Worm (Caenorhabditis elegans) whole organism, L1 larva: ENCODE data around the gene Y45F10B.9.

ENCODE experiments used
- C34B4.2 ChIP-seq: sonication (generic microtip); optimal IDR thresholded peaks from 2 replicates; lab custom pipeline; 2017; ENCODE audit warnings: mild to moderate bottlenecking, missing genetic modification characterization, missing compliant biosample characterization
- F16B12.6 ChIP-seq: fragments of 150-350 bp; optimal IDR thresholded peaks from 2 replicates; lab custom pipeline; 2014; ENCODE audit warnings: missing biosample characterization, missing genetic modification characterization
- aha-1 ChIP-seq: fragments of 150-350 bp; optimal IDR thresholded peaks from 2 replicates; lab custom pipeline; 2014; ENCODE audit warnings: missing biosample characterization, missing genetic modification characterization
- aly-2 ChIP-seq: fragments of 150-350 bp; optimal IDR thresholded peaks from 2 replicates; lab custom pipeline; 2014; ENCODE audit warnings: missing biosample characterization, missing genetic modification characterization
- ama-1 ChIP-seq: fragments of 150-350 bp; optimal IDR thresholded peaks from 2 replicates; lab custom pipeline; 2014
- blmp-1 ChIP-seq: fragments of 150-350 bp; optimal IDR thresholded peaks from 2 replicates; lab custom pipeline; 2014; ENCODE audit warnings: missing biosample characterization, missing genetic modification characterization
- ceh-63 ChIP-seq: fragments of 200-800 bp; sonication (Bioruptor generic); optimal IDR thresholded peaks from 2 replicates; lab custom pipeline; 2018; ENCODE audit warnings: mild to moderate bottlenecking, missing genetic modification characterization, missing compliant biosample characterization
- ceh-90 ChIP-seq: sonication (generic microtip); optimal IDR thresholded peaks from 2 replicates; lab custom pipeline; 2016; ENCODE audit warnings: missing genetic modification characterization, missing compliant biosample characterization
- dsc-1 ChIP-seq: sonication (generic microtip); optimal IDR thresholded peaks from 2 replicates; lab custom pipeline; 2016; ENCODE audit warnings: mild to moderate bottlenecking, missing genetic modification characterization, missing compliant biosample characterization
- efl-3 ChIP-seq: fragments of 200-800 bp; sonication (Bioruptor generic); optimal IDR thresholded peaks from 2 replicates; lab custom pipeline; 2018; ENCODE audit warnings: mild to moderate bottlenecking, missing genetic modification characterization, missing compliant biosample characterization
- egl-13 ChIP-seq: sonication (generic microtip); optimal IDR thresholded peaks from 2 replicates; lab custom pipeline; 2016; ENCODE audit warnings: missing genotype, missing genetic modification reagents, missing genetic modification characterization, missing compliant biosample characterization
- elt-2 ChIP-seq: sonication (generic microtip); optimal IDR thresholded peaks from 2 replicates; lab custom pipeline; 2016; ENCODE audit warnings: missing genetic modification characterization, mild to moderate bottlenecking, inconsistent platforms, missing compliant biosample characterization, missing genetic modification reagents
- elt-3 ChIP-seq, 6 experiments: fragments of 150-350 bp in 1 of 6; sonication (generic microtip); optimal IDR thresholded peaks; 2 replicates each; lab custom pipeline; 2017 to 2018; ENCODE audit warnings: missing biosample characterization in 6 of 6, missing genetic modification characterization in 6 of 6, inconsistent platforms in 1 of 6
- fkh-10 ChIP-seq: sonication (generic microtip); optimal IDR thresholded peaks from 2 replicates; lab custom pipeline; 2017; ENCODE audit warnings: missing biosample characterization, missing genetic modification reagents, missing genetic modification characterization
- grh-1 ChIP-seq: fragments of 200-800 bp; sonication (Bioruptor generic); IDR thresholded peaks from 2 replicates; pipeline ENCODE4 v1.3.6; 2022; ENCODE audit warnings: missing genetic modification reagents, missing genetic modification characterization, missing compliant biosample characterization
- hlh-17 ChIP-seq: fragments of 200-800 bp; sonication (Bioruptor generic); optimal IDR thresholded peaks from 2 replicates; lab custom pipeline; 2018; ENCODE audit warnings: missing genetic modification characterization, mild to moderate bottlenecking, missing compliant biosample characterization, moderate library complexity, borderline replicate concordance
- jun-1 ChIP-seq: fragments of 150-350 bp; optimal IDR thresholded peaks from 2 replicates; lab custom pipeline; 2014; ENCODE audit warnings: missing biosample characterization, missing genetic modification reagents, missing genetic modification characterization
- lin-13 ChIP-seq: fragments of 150-350 bp; optimal IDR thresholded peaks from 2 replicates; lab custom pipeline; 2014; ENCODE audit warnings: missing biosample characterization, missing genetic modification reagents, missing genetic modification characterization
- lin-14 ChIP-seq: fragments of 200-800 bp; sonication (Bioruptor generic); optimal IDR thresholded peaks from 2 replicates; lab custom pipeline; 2018; ENCODE audit warnings: mild to moderate bottlenecking, missing genetic modification characterization, moderate library complexity, missing compliant biosample characterization
- lin-35 ChIP-seq, 2 experiments: fragments of 150-350 bp; optimal IDR thresholded peaks; 2 replicates each; lab custom pipeline; 2014; ENCODE audit warnings: missing biosample characterization in 2 of 2, missing genetic modification characterization in 2 of 2, missing genetic modification reagents in 2 of 2
- lir-3 ChIP-seq: sonication (generic microtip); optimal IDR thresholded peaks from 2 replicates; lab custom pipeline; 2016; ENCODE audit warnings: mild to moderate bottlenecking, missing genetic modification characterization, moderate library complexity, missing compliant biosample characterization; ENCODE audit not compliant: poor library complexity
- mab-9 ChIP-seq: fragments of 200-800 bp; sonication (Bioruptor generic); IDR thresholded peaks from 2 replicates; pipeline ENCODE4 v1.3.6; 2022; ENCODE audit warnings: missing genetic modification reagents, missing genetic modification characterization, missing compliant biosample characterization
- mdl-1 ChIP-seq, 2 experiments: fragments of 150-350 bp; optimal IDR thresholded peaks; 2 replicates each; lab custom pipeline; 2014 to 2017; ENCODE audit warnings: missing biosample characterization in 2 of 2, missing genetic modification characterization in 2 of 2, inconsistent platforms in 1 of 2
- nhr-12 ChIP-seq: sonication (generic microtip); optimal IDR thresholded peaks from 2 replicates; lab custom pipeline; 2017; ENCODE audit warnings: missing biosample characterization, missing genetic modification characterization
- nhr-20 ChIP-seq: sonication (generic microtip); optimal IDR thresholded peaks from 2 replicates; lab custom pipeline; 2016; ENCODE audit warnings: mild to moderate bottlenecking, missing genetic modification characterization, missing compliant biosample characterization
- nhr-237 ChIP-seq: fragments of 150-350 bp; optimal IDR thresholded peaks from 2 replicates; lab custom pipeline; 2014; ENCODE audit warnings: missing biosample characterization, missing genetic modification characterization
- nhr-47 ChIP-seq: sonication (generic microtip); optimal IDR thresholded peaks from 2 replicates; lab custom pipeline; 2016; ENCODE audit warnings: mild to moderate bottlenecking, missing genetic modification characterization, moderate library complexity, missing compliant biosample characterization
- nhr-71 ChIP-seq: sonication (generic microtip); optimal IDR thresholded peaks from 2 replicates; lab custom pipeline; 2016; ENCODE audit warnings: mild to moderate bottlenecking, missing genetic modification characterization, moderate library complexity, missing compliant biosample characterization
- nhr-85 ChIP-seq: sonication (generic microtip); peaks from one replicate; lab custom pipeline; 2016; ENCODE audit warnings: missing genetic modification characterization, inconsistent platforms, missing compliant biosample characterization
- pag-3 ChIP-seq: sonication (generic microtip); optimal IDR thresholded peaks from 2 replicates; lab custom pipeline; 2017; ENCODE audit warnings: missing genetic modification characterization, mild to moderate bottlenecking, missing compliant biosample characterization, antibody characterized with exemption, borderline replicate concordance; ENCODE audit not compliant: insufficient read depth
- pqm-1 ChIP-seq: sonication (generic microtip); optimal IDR thresholded peaks from 3 replicates; lab custom pipeline; 2017; ENCODE audit warnings: missing biosample characterization, missing genetic modification characterization
- snpc-4 ChIP-seq: fragments of 150-350 bp; optimal IDR thresholded peaks from 2 replicates; lab custom pipeline; 2014; ENCODE audit warnings: missing biosample characterization, missing genetic modification characterization
- sox-4 ChIP-seq: sonication (generic microtip); optimal IDR thresholded peaks from 2 replicates; lab custom pipeline; 2016; ENCODE audit warnings: missing genetic modification characterization, missing compliant biosample characterization
- sptf-1 ChIP-seq: fragments of 150-350 bp; optimal IDR thresholded peaks from 2 replicates; lab custom pipeline; 2014; ENCODE audit warnings: missing biosample characterization, missing genetic modification characterization
- swsn-7 ChIP-seq: sonication (generic microtip); optimal IDR thresholded peaks from 2 replicates; lab custom pipeline; 2016; ENCODE audit warnings: missing genetic modification characterization, missing compliant biosample characterization
- tbx-2 ChIP-seq: sonication (generic microtip); optimal IDR thresholded peaks from 2 replicates; lab custom pipeline; 2016; ENCODE audit warnings: missing genetic modification characterization, missing compliant biosample characterization
- tlp-1 ChIP-seq: fragments of 150-350 bp; optimal IDR thresholded peaks from 2 replicates; lab custom pipeline; 2014; ENCODE audit warnings: missing biosample characterization, missing genetic modification characterization
- unc-130 ChIP-seq: fragments of 150-350 bp; optimal IDR thresholded peaks from 2 replicates; lab custom pipeline; 2017; ENCODE audit warnings: missing biosample characterization, missing genetic modification characterization, inconsistent platforms
- unc-30 ChIP-seq: sonication (generic microtip); optimal IDR thresholded peaks from 2 replicates; lab custom pipeline; 2017; ENCODE audit warnings: missing biosample characterization, missing genetic modification characterization
- unc-62 ChIP-seq: fragments of 150-350 bp; optimal IDR thresholded peaks from 2 replicates; lab custom pipeline; 2014; ENCODE audit warnings: missing biosample characterization, missing genetic modification reagents, missing genetic modification characterization
- unc-86 ChIP-seq: sonication (generic microtip); optimal IDR thresholded peaks from 2 replicates; lab custom pipeline; 2016; ENCODE audit warnings: missing genetic modification characterization, missing compliant biosample characterization
- vab-15 ChIP-seq: sonication (generic microtip); optimal IDR thresholded peaks from 2 replicates; lab custom pipeline; 2017; ENCODE audit warnings: missing genotype, mild to moderate bottlenecking, missing genetic modification characterization, missing compliant biosample characterization
- xbp-1 ChIP-seq: sonication (generic microtip); optimal IDR thresholded peaks from 2 replicates; lab custom pipeline; 2016; ENCODE audit warnings: missing genetic modification characterization, missing compliant biosample characterization
- zag-1 ChIP-seq: fragments of 150-350 bp; optimal IDR thresholded peaks from 2 replicates; lab custom pipeline; 2014; ENCODE audit warnings: missing biosample characterization, missing genetic modification characterization
- ztf-4 ChIP-seq: fragments of 150-350 bp; optimal IDR thresholded peaks from 2 replicates; lab custom pipeline; 2014; ENCODE audit warnings: missing biosample characterization, missing genetic modification characterization

The Y45F10B.9 gene

DNA sequence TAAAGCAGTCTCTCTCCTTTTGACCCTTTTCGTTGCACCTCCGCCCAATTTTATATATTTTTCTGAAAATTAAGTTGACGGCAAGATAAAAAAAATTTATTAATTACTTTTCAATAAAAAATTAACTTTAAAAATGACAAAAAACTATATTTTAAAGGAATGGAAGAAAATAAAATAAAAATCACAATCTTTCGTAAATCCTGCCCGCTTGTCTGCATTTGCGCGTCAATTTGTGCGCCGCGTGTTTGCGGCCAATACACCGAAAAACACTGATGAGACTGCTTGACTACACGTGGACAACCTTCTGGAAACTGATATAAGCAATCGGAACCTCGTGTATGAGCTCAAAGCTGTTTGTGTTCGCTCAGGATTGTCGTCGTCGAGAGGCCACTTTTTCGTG, 39.3 kb upstream of the Y45F10B.9 start, which contains the start of gene C08F11.7:
TSS of gene C08F11.7 (plus strand) at position 301 of the 400 bp plus-strand sequence.
- TF ChIP-seq C34B4.2, result no peak
- no peak for TF ChIP-seq elt-2 (tag; lab: Kevin White, UChicago)
- TF ChIP-seq sox-4, result no peak
- no peak for TF ChIP-seq unc-30 (tag; lab: Kevin White, UChicago)
- no peak for TF ChIP-seq nhr-71 (tag; lab: Kevin White, UChicago)

DNA sequence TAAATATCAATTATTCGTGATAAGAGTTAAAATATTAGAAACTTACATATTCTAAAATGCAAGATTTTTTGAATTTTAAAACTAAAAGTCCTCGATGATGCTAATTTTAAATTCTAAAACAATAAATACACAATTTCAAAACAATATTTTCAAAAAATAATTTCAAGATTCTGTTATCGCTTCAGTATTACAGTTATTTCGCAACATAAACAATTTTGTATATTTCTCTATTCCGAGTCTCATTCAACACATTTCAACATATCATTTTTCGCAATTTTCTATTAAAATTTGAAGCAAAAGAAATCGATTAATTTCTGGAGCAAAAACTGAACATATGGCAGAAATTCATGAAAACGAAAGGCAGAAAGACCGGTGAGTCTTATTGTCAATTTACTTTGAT, 35.5 kb upstream of the Y45F10B.9 start, which contains the start of gene fbxa-98:
TSS of gene fbxa-98 (plus strand) at position 243 of the 400 bp plus-strand sequence.
- no peak for TF ChIP-seq unc-86 (tag; lab: Kevin White, UChicago)
- TF ChIP-seq xbp-1 (tag; lab: Kevin White, UChicago), result no peak
- no peak for TF ChIP-seq mdl-1 (tag; optimal IDR thresholded peaks at IDR 0.05; lab: Kevin White, UChicago)
- no peak for TF ChIP-seq sptf-1 (tag; lab: Kevin White, UChicago)
- no peak for TF ChIP-seq nhr-20 (tag; lab: Kevin White, UChicago)
- no peak for TF ChIP-seq mab-9 (GFP tag; lab: Robert Waterston, UW)
- no peak for TF ChIP-seq egl-13
- TF ChIP-seq jun-1 (tag; lab: Kevin White, UChicago), result no peak
- TF ChIP-seq zag-1 (tag; lab: Kevin White, UChicago), result no peak
- TF ChIP-seq aly-2 (tag; lab: Kevin White, UChicago), result no peak
- TF ChIP-seq ama-1, result no peak
- no peak for TF ChIP-seq lir-3 (tag; lab: Kevin White, UChicago)
- no peak for TF ChIP-seq vab-15
- no peak for TF ChIP-seq grh-1 (GFP tag; lab: Robert Waterston, UW)

ce11 chrIV:13632613-13633012, 34.9 kb upstream of the Y45F10B.9 start:
- TF ChIP-seq dsc-1 (tag; lab: Kevin White, UChicago), result no peak
- no peak for TF ChIP-seq lin-13
- TF ChIP-seq nhr-85 (tag; lab: Kevin White, UChicago), result no peak
- TF ChIP-seq tlp-1 (tag; lab: Kevin White, UChicago), result no peak
- TF ChIP-seq ztf-4 (tag; lab: Kevin White, UChicago), result no peak
- no peak for TF ChIP-seq C34B4.2
- TF ChIP-seq F16B12.6, result no peak
- TF ChIP-seq nhr-237, result no peak
- no peak for TF ChIP-seq lin-35 (GFP tag; optimal IDR thresholded peaks at IDR 0.05; lab: Kevin White, UChicago)
- TF ChIP-seq unc-62 (GFP tag; lab: Kevin White, UChicago), result no peak
- TF ChIP-seq tbx-2, result no peak
- no peak for TF ChIP-seq lir-3 (tag; lab: Kevin White, UChicago)
- TF ChIP-seq aha-1 (tag; lab: Kevin White, UChicago), result no peak
- TF ChIP-seq lin-14 (GFP tag; lab: Kevin White, UChicago), result no peak

DNA sequence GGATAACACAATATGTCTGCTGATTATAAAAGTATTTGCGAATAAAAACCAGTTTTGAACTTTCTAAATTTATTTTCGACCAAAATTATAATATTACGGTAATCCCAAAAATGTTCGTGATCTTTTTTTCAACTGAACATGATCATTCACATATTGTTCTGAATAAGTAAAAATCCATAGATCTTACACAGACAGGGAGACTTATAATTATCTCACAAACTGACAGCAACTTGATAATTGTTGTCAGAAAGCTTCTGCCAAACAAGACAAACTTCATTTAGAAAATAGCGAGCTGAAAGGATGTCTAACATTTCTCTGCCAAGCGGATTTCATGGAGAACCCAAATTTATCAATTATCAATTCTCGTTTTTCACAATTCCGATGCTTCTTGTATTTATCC, 28.8 kb upstream of the Y45F10B.9 start, which contains the start of gene sru-21:
TSS of gene sru-21 (plus strand) at position 301 of the 400 bp plus-strand sequence.
- TF ChIP-seq jun-1 (tag; lab: Kevin White, UChicago), result no peak

- TF ChIP-seq fkh-10 (GFP tag; lab: Kevin White, UChicago), result no peak
- TF ChIP-seq pag-3 (tag; lab: Kevin White, UChicago), result no peak
- TF ChIP-seq nhr-20 (tag; lab: Kevin White, UChicago), result no peak
- TF ChIP-seq zag-1 (tag; lab: Kevin White, UChicago), result no peak
- no peak for TF ChIP-seq nhr-71 (tag; lab: Kevin White, UChicago)
- no peak for TF ChIP-seq elt-3 (tag; optimal IDR thresholded peaks at IDR 0.05; lab: Kevin White, UChicago)
- no peak for TF ChIP-seq ceh-90 (tag; lab: Kevin White, UChicago)
- no peak for TF ChIP-seq ceh-63 (GFP tag; lab: Kevin White, UChicago)
- no peak for TF ChIP-seq sptf-1 (tag; lab: Kevin White, UChicago)
- TF ChIP-seq snpc-4 (tag; lab: Kevin White, UChicago), result no peak
- no peak for TF ChIP-seq pqm-1
- TF ChIP-seq C34B4.2, result no peak
- TF ChIP-seq unc-130, result no peak
- no peak for TF ChIP-seq hlh-17
- no peak for TF ChIP-seq swsn-7
- TF ChIP-seq nhr-47 (tag; lab: Kevin White, UChicago), result no peak
- no peak for TF ChIP-seq nhr-12 (tag; lab: Kevin White, UChicago)
- TF ChIP-seq efl-3 (GFP tag; lab: Kevin White, UChicago), result no peak
- no peak for TF ChIP-seq blmp-1 (tag; lab: Kevin White, UChicago)
These were observed 25.8 kb upstream of the Y45F10B.9 start, which contains the start of gene C08F11.1 for ce11 chrIV:13623533-13623932. C08F11.1 (plus strand) TSS chrIV:13623833.
